1 fruit fly cellular context compared by ENCODE assay signal in genomic region chr3R:13934618-13935017, dm6.
TF ChIP-seq lines count a peak whose summit lies in the region.

No protein-coding gene starts in this region.

TF ChIP-seq in whole organism, prepupa, 60 proteins besides CTCF, POLR2A, EP300 and RAD21 (continued from another document):
- peak; percentile 34 for TF ChIP-seq Hr4 (GFP tag; optimal IDR thresholded peaks at IDR 0.05; lab: Kevin White, UChicago)
- TF ChIP-seq CG10669 (GFP tag; optimal IDR thresholded peaks at IDR 0.05; lab: Kevin White, UChicago) = peak; percentile 3
- peak; percentile 67 for TF ChIP-seq lz (GFP tag; optimal IDR thresholded peaks at IDR 0.05; lab: Kevin White, UChicago)
- peak; percentile 37 for TF ChIP-seq CG3032 (tag; optimal IDR thresholded peaks at IDR 0.05; lab: Kevin White, UChicago)
- TF ChIP-seq Hr39 (GFP tag; optimal IDR thresholded peaks at IDR 0.05; lab: Kevin White, UChicago) = peak; percentile 57
- TF ChIP-seq dsx (GFP tag; optimal IDR thresholded peaks at IDR 0.05; lab: Kevin White, UChicago; ENCODE audit: poor library complexity, severe bottlenecking) = peak; percentile 44
- TF ChIP-seq CG6792 (GFP tag; optimal IDR thresholded peaks at IDR 0.05; lab: Kevin White, UChicago) = peak; percentile 63
- TF ChIP-seq pdm3 (GFP tag; optimal IDR thresholded peaks at IDR 0.05; lab: Kevin White, UChicago) = peak; percentile 68
- peak; percentile 41 for TF ChIP-seq Ets21C (GFP tag; optimal IDR thresholded peaks at IDR 0.05; lab: Kevin White, UChicago)
- TF ChIP-seq Lpt (GFP tag; optimal IDR thresholded peaks at IDR 0.05; lab: Kevin White, UChicago) = no peak
- no peak for TF ChIP-seq CG15336 (GFP tag; IDR thresholded peaks at IDR 0.05; lab: Robert Waterston, UW)
- peak; percentile 70 for TF ChIP-seq CG34406 (GFP tag; optimal IDR thresholded peaks at IDR 0.05; lab: Kevin White, UChicago)
- TF ChIP-seq Hr38 (GFP tag; optimal IDR thresholded peaks at IDR 0.05; lab: Kevin White, UChicago) = no peak
- TF ChIP-seq dac (GFP tag; optimal IDR thresholded peaks at IDR 0.05; lab: Kevin White, UChicago) = no peak
- no peak for TF ChIP-seq CG16779 (tag; optimal IDR thresholded peaks at IDR 0.05; lab: Kevin White, UChicago)
- TF ChIP-seq CG8119 (GFP tag; IDR thresholded peaks at IDR 0.05; lab: Robert Waterston, UW) = peak; percentile 46; the same call in 2 of the 3 replicates
- TF ChIP-seq CG3919 (GFP tag; optimal IDR thresholded peaks at IDR 0.05; lab: Kevin White, UChicago) = peak; percentile 49
- peak; percentile 89 for TF ChIP-seq svp (GFP tag; lab: Kevin White, UChicago)
